Fruit fly (Drosophila melanogaster) whole organism, embryonic: ENCODE data around the gene Sf3b1.

Experiments used
- Adf1 ChIP-seq: fragments of 200-800 bp; sonication (Bioruptor generic); IDR thresholded peaks from 2 replicates; pipeline ENCODE4 v1.3.6; 2022; ENCODE audit warnings: missing biosample characterization, missing genetic modification characterization
- Bteb2 ChIP-seq: fragments of 200-800 bp; sonication (Bioruptor generic); optimal IDR thresholded peaks from 2 replicates; lab custom pipeline; 2016; ENCODE audit warnings: missing biosample characterization, missing genetic modification characterization
- CG11247 ChIP-seq: fragments of 200-800 bp; sonication (Bioruptor generic); IDR thresholded peaks from 2 replicates; pipeline ENCODE4 v1.3.6; 2022; ENCODE audit warnings: missing biosample characterization, missing genetic modification characterization
- CG11560 ChIP-seq: fragments of 200-800 bp; sonication (Bioruptor generic); IDR thresholded peaks from 3 replicates; pipeline ENCODE4 v1.3.6; 2022; ENCODE audit warnings: missing biosample characterization, missing genetic modification characterization
- CG15601 ChIP-seq: fragments of 200-800 bp; sonication (Bioruptor generic); optimal IDR thresholded peaks from 3 replicates; lab custom pipeline; 2019; ENCODE audit warnings: missing biosample characterization, mild to moderate bottlenecking, missing genetic modification characterization, moderate library complexity
- CG16813 ChIP-seq: fragments of 200-800 bp; sonication (Bioruptor generic); IDR thresholded peaks from 3 replicates; pipeline ENCODE4 v1.3.6; 2022; ENCODE audit warnings: missing biosample characterization, missing genetic modification characterization; ENCODE audit not compliant: partially characterized antibody
- CG17568 ChIP-seq: fragments of 200-800 bp; sonication (Bioruptor generic); optimal IDR thresholded peaks from 2 replicates; lab custom pipeline; 2018; ENCODE audit warnings: missing biosample characterization, mild to moderate bottlenecking, missing genetic modification characterization, moderate library complexity
- CG17802 ChIP-seq: fragments of 200-800 bp; sonication (Bioruptor generic); optimal IDR thresholded peaks from 2 replicates; lab custom pipeline; 2018; ENCODE audit warnings: missing biosample characterization, mild to moderate bottlenecking, missing genetic modification characterization, moderate library complexity
- CG18011 ChIP-seq: fragments of 200-800 bp; sonication (Bioruptor generic); optimal IDR thresholded peaks from 2 replicates; lab custom pipeline; 2017; ENCODE audit warnings: missing biosample characterization, missing genetic modification characterization, mild to moderate bottlenecking, moderate library complexity, missing genotype
- CG18262 ChIP-seq: fragments of 200-800 bp; optimal IDR thresholded peaks from 3 replicates; lab custom pipeline; 2019; ENCODE audit warnings: missing biosample characterization, mild to moderate bottlenecking, missing genetic modification characterization, moderate library complexity
- CG2116 ChIP-seq: fragments of 200-800 bp; sonication (Bioruptor generic); optimal IDR thresholded peaks from 3 replicates; lab custom pipeline; 2018; ENCODE audit warnings: missing biosample characterization, mild to moderate bottlenecking, missing genetic modification characterization
- CG31224 ChIP-seq: fragments of 200-800 bp; sonication (Bioruptor generic); IDR thresholded peaks from 2 replicates; pipeline ENCODE4 v1.3.6; 2022; ENCODE audit warnings: missing biosample characterization, missing genetic modification characterization
- CG31441 ChIP-seq: fragments of 200-800 bp; sonication (Bioruptor generic); IDR thresholded peaks from 2 replicates; pipeline ENCODE4 v1.3.6; 2022; ENCODE audit warnings: missing biosample characterization, missing genetic modification characterization
- CG3281 ChIP-seq: fragments of 200-800 bp; sonication (Bioruptor generic); optimal IDR thresholded peaks from 3 replicates; lab custom pipeline; 2017; ENCODE audit warnings: missing biosample characterization, mild to moderate bottlenecking, missing genetic modification characterization
- CG33213 ChIP-seq: fragments of 200-800 bp; sonication (Bioruptor generic); optimal IDR thresholded peaks from 3 replicates; lab custom pipeline; 2016; ENCODE audit warnings: missing biosample characterization, missing genetic modification characterization
- CG3407 ChIP-seq: fragments of 200-800 bp; sonication (Bioruptor generic); optimal IDR thresholded peaks from 2 replicates; lab custom pipeline; 2018; ENCODE audit warnings: missing biosample characterization, mild to moderate bottlenecking, missing genetic modification characterization
- CG7271 ChIP-seq: fragments of 200-800 bp; sonication (Bioruptor generic); optimal IDR thresholded peaks from 2 replicates; lab custom pipeline; 2018; ENCODE audit warnings: missing biosample characterization, mild to moderate bottlenecking, missing genetic modification characterization, moderate library complexity
- CG7556 ChIP-seq: fragments of 200-800 bp; sonication (Bioruptor generic); optimal IDR thresholded peaks from 2 replicates; lab custom pipeline; 2017; ENCODE audit warnings: missing biosample characterization, mild to moderate bottlenecking, missing genetic modification characterization
- CG8359 ChIP-seq: fragments of 200-800 bp; sonication (Bioruptor generic); optimal IDR thresholded peaks from 2 replicates; lab custom pipeline; 2017; ENCODE audit warnings: missing biosample characterization, mild to moderate bottlenecking, missing genetic modification characterization, borderline replicate concordance
- CG8478 ChIP-seq: fragments of >200 bp; optimal IDR thresholded peaks from 2 replicates; lab custom pipeline; 2018
- CG9876 ChIP-seq: fragments of 200-800 bp; sonication (Bioruptor generic); optimal IDR thresholded peaks from 2 replicates; lab custom pipeline; 2016; ENCODE audit warnings: missing biosample characterization, missing genetic modification characterization
- D19A ChIP-seq: fragments of 200-800 bp; optimal IDR thresholded peaks from 3 replicates; lab custom pipeline; 2019; ENCODE audit warnings: missing biosample characterization, mild to moderate bottlenecking, missing genetic modification characterization, moderate library complexity
- Dbx ChIP-seq: fragments of 200-800 bp; sonication (Bioruptor generic); IDR thresholded peaks from 3 replicates; pipeline ENCODE4 v1.3.6; 2022; ENCODE audit warnings: missing biosample characterization, missing genetic modification characterization
- Dip2 ChIP-seq: fragments of 200-800 bp; sonication (Bioruptor generic); IDR thresholded peaks from 2 replicates; pipeline ENCODE4 v1.3.6; 2022; ENCODE audit warnings: missing biosample characterization, missing genetic modification characterization
- ERR ChIP-seq: fragments of 200-800 bp; sonication (Bioruptor generic); optimal IDR thresholded peaks from 2 replicates; lab custom pipeline; 2016; ENCODE audit warnings: missing biosample characterization, missing genetic modification characterization
- Gsc ChIP-seq: fragments of 200-800 bp; sonication (Bioruptor generic); IDR thresholded peaks from 2 replicates; pipeline ENCODE4 v1.3.6; 2022; ENCODE audit warnings: missing biosample characterization, missing genetic modification characterization
- HHEX ChIP-seq: fragments of 200-800 bp; sonication (Bioruptor generic); optimal IDR thresholded peaks from 3 replicates; lab custom pipeline; 2017; ENCODE audit warnings: missing biosample characterization, mild to moderate bottlenecking, missing genetic modification characterization, missing genetic modification reagents
- Hsf ChIP-seq: fragments of 200-800 bp; sonication (Bioruptor generic); optimal IDR thresholded peaks from 3 replicates; lab custom pipeline; 2016; ENCODE audit warnings: missing biosample characterization, missing genetic modification characterization
- MTF-1 ChIP-seq: fragments of 200-800 bp; sonication (Bioruptor generic); optimal IDR thresholded peaks from 2 replicates; lab custom pipeline; 2018; ENCODE audit warnings: missing biosample characterization, mild to moderate bottlenecking, missing genetic modification characterization, borderline replicate concordance
- NFAT ChIP-seq: fragments of 200-800 bp; sonication (Bioruptor generic); IDR thresholded peaks from 2 replicates; pipeline ENCODE4 v1.3.6; 2022; ENCODE audit warnings: missing biosample characterization, missing genetic modification characterization
- Nf-YA ChIP-seq: fragments of 200-800 bp; sonication (Bioruptor generic); IDR thresholded peaks from 2 replicates; pipeline ENCODE4 v1.3.6; 2022; ENCODE audit warnings: missing biosample characterization, missing genetic modification characterization
- Oaz ChIP-seq: fragments of 200-800 bp; sonication (Bioruptor generic); IDR thresholded peaks from 2 replicates; pipeline ENCODE4 v1.3.6; 2022; ENCODE audit warnings: missing biosample characterization, missing genetic modification characterization
- Opbp ChIP-seq: fragments of 200-800 bp; sonication (Bioruptor generic); IDR thresholded peaks from 3 replicates; pipeline ENCODE4 v1.3.6; 2022; ENCODE audit warnings: missing biosample characterization, missing genetic modification characterization; ENCODE audit not compliant: partially characterized antibody
- Sin3A ChIP-seq: fragments of >200 bp; optimal IDR thresholded peaks from 2 replicates; lab custom pipeline; 2018
- Sox100B ChIP-seq: fragments of 200-800 bp; sonication (Bioruptor generic); optimal IDR thresholded peaks from 3 replicates; lab custom pipeline; 2018; ENCODE audit warnings: missing biosample characterization, mild to moderate bottlenecking, missing genetic modification characterization
- Ssrp ChIP-seq: fragments of 200-800 bp; sonication (Bioruptor generic); optimal IDR thresholded peaks from 2 replicates; lab custom pipeline; 2018; ENCODE audit warnings: missing biosample characterization, mild to moderate bottlenecking, missing genetic modification characterization, moderate library complexity
- Stat92E ChIP-seq, 3 experiments: fragments of >200 bp in 2 of 3; fragments of 200-800 bp in 1 of 3; sonication (Bioruptor generic) in 1 of 3; optimal IDR thresholded peaks; 2 replicates each; lab custom pipeline; 2017 to 2019; ENCODE audit warnings: missing biosample characterization in 3 of 3, missing genetic modification characterization in 3 of 3, mild to moderate bottlenecking in 1 of 3, moderate library complexity in 1 of 3
- ab ChIP-seq: fragments of 200-800 bp; sonication (Bioruptor generic); optimal IDR thresholded peaks from 2 replicates; lab custom pipeline; 2016; ENCODE audit warnings: missing biosample characterization, missing genetic modification characterization
- ato ChIP-seq: fragments of 200-800 bp; sonication (Bioruptor generic); IDR thresholded peaks from 2 replicates; pipeline ENCODE4 v1.3.6; 2022; ENCODE audit warnings: missing biosample characterization, missing genetic modification characterization; ENCODE audit not compliant: partially characterized antibody
- cas ChIP-seq: fragments of 200-800 bp; sonication (Bioruptor generic); IDR thresholded peaks from 2 replicates; pipeline ENCODE4 v1.3.6; 2022; ENCODE audit warnings: missing biosample characterization, missing genetic modification characterization
- cato ChIP-seq: fragments of 200-800 bp; sonication (Bioruptor generic); optimal IDR thresholded peaks from 2 replicates; lab custom pipeline; 2016; ENCODE audit warnings: missing biosample characterization, missing genetic modification characterization, borderline replicate concordance
- gsb-n ChIP-seq: fragments of 200-800 bp; sonication (Bioruptor generic); optimal IDR thresholded peaks from 3 replicates; lab custom pipeline; 2018; ENCODE audit warnings: missing biosample characterization, mild to moderate bottlenecking, missing genetic modification characterization
- gt ChIP-seq: fragments of 200-800 bp; sonication (Bioruptor generic); IDR thresholded peaks from 2 replicates; pipeline ENCODE4 v1.3.6; 2022; ENCODE audit warnings: missing biosample characterization, missing genetic modification characterization
- hbn ChIP-seq: fragments of 200-800 bp; sonication (Bioruptor generic); IDR thresholded peaks from 2 replicates; pipeline ENCODE4 v1.3.6; 2022; ENCODE audit warnings: missing biosample characterization, missing genetic modification characterization; ENCODE audit not compliant: partially characterized antibody
- her ChIP-seq: fragments of 200-800 bp; sonication (Bioruptor generic); optimal IDR thresholded peaks from 2 replicates; lab custom pipeline; 2016; ENCODE audit warnings: missing biosample characterization, missing genetic modification characterization
- phol ChIP-seq: fragments of 200-800 bp; sonication (Bioruptor generic); optimal IDR thresholded peaks from 3 replicates; lab custom pipeline; 2018; ENCODE audit warnings: missing biosample characterization, mild to moderate bottlenecking, missing genetic modification characterization, moderate library complexity
- repo ChIP-seq: fragments of 200-800 bp; sonication (Bioruptor generic); optimal IDR thresholded peaks from 2 replicates; lab custom pipeline; 2016; ENCODE audit warnings: missing biosample characterization, missing genetic modification characterization
- sd ChIP-seq: fragments of 200-800 bp; sonication (Bioruptor generic); optimal IDR thresholded peaks from 3 replicates; lab custom pipeline; 2018; ENCODE audit warnings: missing biosample characterization, mild to moderate bottlenecking, missing genetic modification characterization, moderate library complexity
- zfh1 ChIP-seq: fragments of 200-800 bp; sonication (Bioruptor generic); IDR thresholded peaks from 3 replicates; pipeline ENCODE4 v1.3.6; 2022; ENCODE audit warnings: missing biosample characterization, missing genetic modification characterization

Sf3b1 gene

DNA sequence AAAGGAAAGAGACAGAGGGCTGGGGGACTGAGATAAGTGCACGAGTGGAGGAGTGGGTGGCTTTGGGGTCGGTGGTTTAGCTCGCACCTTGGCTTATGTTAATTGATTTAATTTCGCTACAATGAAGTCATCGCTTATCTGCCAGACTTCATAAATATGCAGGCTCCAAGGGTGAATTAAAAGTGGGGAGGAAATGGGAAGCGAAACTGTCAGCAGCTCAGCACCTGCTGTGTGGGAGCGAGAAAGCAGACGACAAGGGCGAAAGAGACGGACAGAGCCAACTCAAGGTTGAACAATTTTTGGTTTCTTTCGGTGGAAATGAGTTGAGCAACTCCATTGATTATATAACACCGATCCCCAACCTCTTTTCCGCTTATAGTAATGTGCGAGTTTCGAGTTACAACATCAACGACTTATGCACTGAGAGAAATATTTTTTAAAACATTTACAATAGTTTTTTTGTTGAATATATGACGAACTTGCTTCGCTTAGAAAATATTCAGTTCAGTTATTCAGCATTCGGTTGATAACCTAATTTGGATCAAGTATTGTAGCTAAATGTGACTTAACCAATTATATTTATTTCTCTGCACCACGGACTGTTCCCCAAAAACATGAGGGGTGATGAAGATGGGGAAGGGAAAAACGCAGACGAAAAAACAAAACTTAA, 47.7 kb upstream of the Sf3b1 start (continued):
- TF ChIP-seq Dbx (GFP tag; lab: Robert Waterston, UW) (no peak), NFAT (peak; percentile 45; the same call in 1 of the 2 replicates), zfh1 (GFP tag; lab: Robert Waterston, UW) (peak; percentile 92), cato (GFP tag; lab: Kevin White, UChicago) (peak; percentile 75), CG31441 (GFP tag; lab: Robert Waterston, UW) (peak; percentile 84), CG3407 (peak; percentile 72), ato (no peak), Adf1 (GFP tag; lab: Robert Waterston, UW) (0 out of 2 replicates have a peak, but pooled peaks have one; percentile 10), Sin3A (lab: Kevin White, UChicago) (no peak), ab (no peak), Sox100B (GFP tag; lab: Kevin White, UChicago) (peak; percentile 92), CG31224 (GFP tag; lab: Robert Waterston, UW) (peak; percentile 27; the same call in 1 of the 2 replicates), gt (no peak), CG18011 (GFP tag; lab: Kevin White, UChicago) (peak; percentile 45), CG8478 (lab: Kevin White, UChicago) (no peak), phol (tag; lab: Kevin White, UChicago) (peak; percentile 86), CG17568 (GFP tag; lab: Kevin White, UChicago) (peak; percentile 82), CG33213 (GFP tag; lab: Kevin White, UChicago) (peak; percentile 76), HHEX (peak; percentile 75), Hsf (GFP tag; lab: Kevin White, UChicago) (peak; percentile 85), Nf-YA (GFP tag; lab: Robert Waterston, UW) (peak; percentile 63; the same call in 1 of the 2 replicates), CG11560 (tag; lab: Robert Waterston, UW) (no peak), cas (GFP tag; lab: Robert Waterston, UW) (0 out of 2 replicates have a peak, but pooled peaks have one; percentile 15), Gsc (GFP tag; lab: Robert Waterston, UW) (peak; percentile 42; the same call in 1 of the 2 replicates), CG2116 (GFP tag; lab: Kevin White, UChicago) (peak; percentile 61), Stat92E (GFP tag; optimal IDR thresholded peaks at IDR 0.05; lab: Kevin White, UChicago) (peak in 1 of 3 experiments; percentile 84), Ssrp (tag; lab: Kevin White, UChicago) (peak; percentile 90), ERR (GFP tag; lab: Kevin White, UChicago) (peak; percentile 43), CG9876 (peak; percentile 30), Bteb2 (GFP tag; lab: Kevin White, UChicago) (peak; percentile 65), Opbp (no peak), sd (tag; lab: Kevin White, UChicago) (peak; percentile 62), Dip2 (no peak), CG7271 (tag; lab: Kevin White, UChicago) (peak; percentile 21), CG3281 (GFP tag; lab: Kevin White, UChicago) (peak; percentile 25), Oaz (GFP tag; lab: Robert Waterston, UW) (peak; percentile 54), CG17802 (tag; lab: Kevin White, UChicago) (no peak), D19A (tag; lab: Kevin White, UChicago) (peak; percentile 91), CG18262 (tag; lab: Kevin White, UChicago) (peak; percentile 91), gsb-n (tag; lab: Kevin White, UChicago) (peak; percentile 94), CG16813 (GFP tag; lab: Robert Waterston, UW) (no peak), CG8359 (peak; percentile 42), CG7556 (GFP tag; lab: Kevin White, UChicago) (peak; percentile 87), repo (GFP tag; lab: Kevin White, UChicago) (peak; percentile 76), her (peak; percentile 75), CG11247 (GFP tag; lab: Robert Waterston, UW) (peak; percentile 52), hbn (GFP tag; lab: Robert Waterston, UW) (no peak), MTF-1 (GFP tag; lab: Kevin White, UChicago) (peak; percentile 68), CG15601 (tag; lab: Kevin White, UChicago) (peak; percentile 87)
